Fruit fly (Drosophila melanogaster) whole organism, prepupa: ENCODE results near the gene CG10063.

Experiments used
- CG11762 ChIP-seq: fragments of 200-800 bp; sonication (Bioruptor generic); optimal IDR thresholded peaks from 3 replicates; lab custom pipeline; 2016; ENCODE audit warnings: missing biosample characterization, missing genetic modification characterization; ENCODE audit not compliant: insufficient read depth
- CG31627 ChIP-seq: fragments of 200-800 bp; sonication (Bioruptor generic); optimal IDR thresholded peaks from 3 replicates; lab custom pipeline; 2016; ENCODE audit warnings: missing biosample characterization, missing genetic modification characterization
- CG6792 ChIP-seq: fragments of 200-800 bp; sonication (Bioruptor generic); optimal IDR thresholded peaks from 3 replicates; lab custom pipeline; 2016; ENCODE audit warnings: missing biosample characterization, missing genetic modification characterization
- CG6854 ChIP-seq: fragments of 200-800 bp; sonication (Bioruptor generic); optimal IDR thresholded peaks from 2 replicates; lab custom pipeline; 2017; ENCODE audit warnings: missing biosample characterization, mild to moderate bottlenecking, missing genetic modification characterization
- CG7368 ChIP-seq: fragments of 200-800 bp; sonication (Bioruptor generic); optimal IDR thresholded peaks from 3 replicates; lab custom pipeline; 2016; ENCODE audit warnings: missing biosample characterization, missing genetic modification characterization
- Sox102F ChIP-seq: fragments of 200-800 bp; sonication (Bioruptor generic); optimal IDR thresholded peaks from 2 replicates; lab custom pipeline; 2016; ENCODE audit warnings: missing biosample characterization, mild to moderate bottlenecking, missing genetic modification characterization
- fd85E ChIP-seq: fragments of 200-800 bp; sonication (Bioruptor generic); optimal IDR thresholded peaks from 3 replicates; lab custom pipeline; 2016; ENCODE audit warnings: missing biosample characterization, missing genetic modification characterization
- ss ChIP-seq, 2 experiments: fragments of 200-800 bp; sonication (Bioruptor generic); optimal IDR thresholded peaks; 2 replicates in 1 of 2; 3 replicates in 1 of 2; lab custom pipeline; 2017 to 2018; ENCODE audit warnings: mild to moderate bottlenecking in 2 of 2, missing biosample characterization in 2 of 2, missing genetic modification characterization in 2 of 2, moderate library complexity in 1 of 2
- topi ChIP-seq: fragments of 200-800 bp; sonication (Bioruptor generic); optimal IDR thresholded peaks from 3 replicates; lab custom pipeline; 2016; ENCODE audit warnings: missing biosample characterization, missing genetic modification characterization

DNA sequence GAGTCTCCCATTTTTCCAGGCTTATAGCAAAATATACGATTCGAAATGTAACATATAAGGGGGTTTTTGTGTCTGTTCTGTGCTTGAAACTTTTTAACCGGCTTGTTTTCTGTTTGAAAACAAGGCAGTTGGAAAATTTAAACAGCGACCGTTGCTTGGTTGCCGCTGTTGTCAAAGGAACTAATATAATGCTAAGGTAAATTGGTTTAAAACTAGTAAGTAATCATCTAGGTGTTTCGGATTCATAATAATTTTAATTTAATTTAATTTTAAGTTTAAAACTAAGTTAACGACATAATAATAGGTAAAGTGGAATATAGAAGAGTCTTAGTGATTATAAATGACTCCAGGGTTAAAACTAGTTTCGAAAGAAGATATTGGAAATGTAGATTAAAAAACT lies 4.5 kb downstream of the CG10063 start, which contains the start of gene CG10064:
- no peak for TF ChIP-seq CG6792
- TF ChIP-seq CG6854 (GFP tag; lab: Kevin White, UChicago) = no peak
- no peak for TF ChIP-seq fd85E
- no peak for TF ChIP-seq CG11762 (GFP tag; lab: Kevin White, UChicago)
- TF ChIP-seq topi = no peak
- no peak for TF ChIP-seq ss (GFP tag; optimal IDR thresholded peaks at IDR 0.05; lab: Kevin White, UChicago)
- no peak for TF ChIP-seq Sox102F (GFP tag; lab: Kevin White, UChicago)
- TF ChIP-seq CG7368 (GFP tag; lab: Kevin White, UChicago) = no peak
- no peak for TF ChIP-seq CG31627 (GFP tag; lab: Kevin White, UChicago)
